Fruit fly (Drosophila melanogaster) whole organism, prepupa: ENCODE measurements around the gene CG43168.
A peak's percentile ranks its signal among the peaks of the same experiment; 100 is the strongest.

Experiments used
- Blimp-1 ChIP-seq: fragments of 200-800 bp; sonication (Bioruptor generic); optimal IDR thresholded peaks from 3 replicates; lab custom pipeline; 2017; ENCODE audit warnings: missing biosample characterization, missing genetic modification characterization, mild to moderate bottlenecking, moderate library complexity, missing genetic modification reagents
- CG10631 ChIP-seq: fragments of 200-800 bp; sonication (Bioruptor generic); optimal IDR thresholded peaks from 2 replicates; lab custom pipeline; 2016; ENCODE audit warnings: missing biosample characterization, missing genetic modification characterization
- CG10669 ChIP-seq: fragments of 200-800 bp; sonication (Bioruptor generic); optimal IDR thresholded peaks from 3 replicates; lab custom pipeline; 2018; ENCODE audit warnings: missing biosample characterization, mild to moderate bottlenecking, missing genetic modification characterization, moderate library complexity
- CG11294 ChIP-seq: fragments of 200-800 bp; sonication (Bioruptor generic); IDR thresholded peaks from 2 replicates; pipeline ENCODE4 v1.3.6; 2022; ENCODE audit warnings: missing biosample characterization, missing genetic modification characterization
- CG15336 ChIP-seq: fragments of 200-800 bp; sonication (Bioruptor generic); IDR thresholded peaks from 2 replicates; pipeline ENCODE4 v1.3.6; 2022; ENCODE audit warnings: missing biosample characterization, missing genetic modification characterization
- CG1621 ChIP-seq: fragments of 200-800 bp; sonication (Bioruptor generic); optimal IDR thresholded peaks from 3 replicates; lab custom pipeline; 2018; ENCODE audit warnings: missing biosample characterization, mild to moderate bottlenecking, missing genetic modification characterization
- CG16779 ChIP-seq: fragments of 200-800 bp; sonication (Bioruptor generic); optimal IDR thresholded peaks from 3 replicates; lab custom pipeline; 2017; ENCODE audit warnings: missing biosample characterization, mild to moderate bottlenecking, missing genetic modification characterization
- CG3032 ChIP-seq: fragments of 200-800 bp; optimal IDR thresholded peaks from 2 replicates; lab custom pipeline; 2019; ENCODE audit warnings: missing biosample characterization, mild to moderate bottlenecking, missing genetic modification characterization, moderate library complexity
- CG31627 ChIP-seq: fragments of 200-800 bp; sonication (Bioruptor generic); optimal IDR thresholded peaks from 3 replicates; lab custom pipeline; 2016; ENCODE audit warnings: missing biosample characterization, missing genetic modification characterization
- CG32006 ChIP-seq: fragments of 200-800 bp; sonication (Bioruptor generic); optimal IDR thresholded peaks from 3 replicates; lab custom pipeline; 2017; ENCODE audit warnings: missing biosample characterization, mild to moderate bottlenecking, missing genetic modification characterization
- CG34406 ChIP-seq: fragments of 200-800 bp; sonication (Bioruptor generic); optimal IDR thresholded peaks from 3 replicates; lab custom pipeline; 2016; ENCODE audit warnings: missing biosample characterization, missing genetic modification characterization
- CG3919 ChIP-seq: fragments of 200-800 bp; sonication (Bioruptor generic); optimal IDR thresholded peaks from 3 replicates; lab custom pipeline; 2016; ENCODE audit warnings: missing biosample characterization, missing genetic modification characterization
- CG4318 ChIP-seq: fragments of 200-800 bp; sonication (Bioruptor generic); optimal IDR thresholded peaks from 3 replicates; lab custom pipeline; 2017; ENCODE audit warnings: missing biosample characterization, mild to moderate bottlenecking, missing genetic modification characterization
- CG6163 ChIP-seq: fragments of 200-800 bp; sonication (Bioruptor generic); IDR thresholded peaks from 3 replicates; pipeline ENCODE4 v1.3.6; 2022; ENCODE audit warnings: missing biosample characterization, missing genetic modification characterization
- CG6276 ChIP-seq: fragments of 200-800 bp; sonication (Bioruptor generic); optimal IDR thresholded peaks from 2 replicates; lab custom pipeline; 2017; ENCODE audit warnings: missing biosample characterization, mild to moderate bottlenecking, missing genetic modification characterization
- CG6792 ChIP-seq: fragments of 200-800 bp; sonication (Bioruptor generic); optimal IDR thresholded peaks from 3 replicates; lab custom pipeline; 2016; ENCODE audit warnings: missing biosample characterization, missing genetic modification characterization
- CG6808 ChIP-seq: fragments of 200-800 bp; sonication (Bioruptor generic); optimal IDR thresholded peaks from 3 replicates; lab custom pipeline; 2017; ENCODE audit warnings: missing biosample characterization, missing genetic modification characterization, mild to moderate bottlenecking, moderate library complexity, missing genetic modification reagents
- CG6854 ChIP-seq: fragments of 200-800 bp; sonication (Bioruptor generic); optimal IDR thresholded peaks from 2 replicates; lab custom pipeline; 2017; ENCODE audit warnings: missing biosample characterization, mild to moderate bottlenecking, missing genetic modification characterization
- CG7368 ChIP-seq: fragments of 200-800 bp; sonication (Bioruptor generic); optimal IDR thresholded peaks from 3 replicates; lab custom pipeline; 2016; ENCODE audit warnings: missing biosample characterization, missing genetic modification characterization
- CG8119 ChIP-seq: fragments of 200-800 bp; sonication (Bioruptor generic); IDR thresholded peaks from 3 replicates; pipeline ENCODE4 v1.3.6; 2022; ENCODE audit warnings: missing biosample characterization, missing genetic modification characterization
- CG8319 ChIP-seq: fragments of 200-800 bp; sonication (Bioruptor generic); optimal IDR thresholded peaks from 3 replicates; lab custom pipeline; 2016; ENCODE audit warnings: missing biosample characterization, missing genetic modification characterization
- CG8632 ChIP-seq: fragments of 200-800 bp; sonication (Bioruptor generic); optimal IDR thresholded peaks from 3 replicates; lab custom pipeline; 2016; ENCODE audit warnings: missing biosample characterization, missing genetic modification characterization
- CG9139 ChIP-seq: fragments of 200-800 bp; sonication (Bioruptor generic); optimal IDR thresholded peaks from 3 replicates; lab custom pipeline; 2017; ENCODE audit warnings: missing biosample characterization, mild to moderate bottlenecking, missing genetic modification characterization
- Eip75B ChIP-seq: fragments of 200-800 bp; sonication (Bioruptor generic); optimal IDR thresholded peaks from 3 replicates; lab custom pipeline; 2016; ENCODE audit warnings: missing biosample characterization, missing genetic modification characterization
- Eip78C ChIP-seq: fragments of 200-800 bp; sonication (Bioruptor generic); peaks from one replicate; lab custom pipeline; 2016; ENCODE audit warnings: missing biosample characterization, missing genetic modification characterization
- Ets21C ChIP-seq: fragments of 200-800 bp; sonication (Bioruptor generic); optimal IDR thresholded peaks from 3 replicates; lab custom pipeline; 2016; ENCODE audit warnings: missing biosample characterization, missing genetic modification characterization
- Ets96B ChIP-seq: fragments of 200-800 bp; optimal IDR thresholded peaks from 2 replicates; lab custom pipeline; 2019; ENCODE audit warnings: missing biosample characterization, mild to moderate bottlenecking, missing genetic modification characterization, moderate library complexity
- Hr39 ChIP-seq: fragments of 200-800 bp; sonication (Bioruptor generic); optimal IDR thresholded peaks from 2 replicates; lab custom pipeline; 2016; ENCODE audit warnings: missing biosample characterization, missing genetic modification characterization
- Hr4 ChIP-seq: fragments of 200-800 bp; sonication (Bioruptor generic); optimal IDR thresholded peaks from 3 replicates; lab custom pipeline; 2016; ENCODE audit warnings: missing biosample characterization, missing genetic modification characterization
- Lpt ChIP-seq: fragments of 200-800 bp; sonication (Bioruptor generic); optimal IDR thresholded peaks from 3 replicates; lab custom pipeline; 2016; ENCODE audit warnings: missing biosample characterization, missing genetic modification characterization
- Met ChIP-seq: fragments of 200-800 bp; sonication (Bioruptor generic); optimal IDR thresholded peaks from 3 replicates; lab custom pipeline; 2016; ENCODE audit warnings: missing biosample characterization, missing genetic modification characterization
- OdsH ChIP-seq: fragments of 200-800 bp; sonication (Bioruptor generic); optimal IDR thresholded peaks from 3 replicates; lab custom pipeline; 2016; ENCODE audit warnings: missing biosample characterization, missing genetic modification characterization
- Sox102F ChIP-seq: fragments of 200-800 bp; sonication (Bioruptor generic); optimal IDR thresholded peaks from 2 replicates; lab custom pipeline; 2016; ENCODE audit warnings: missing biosample characterization, mild to moderate bottlenecking, missing genetic modification characterization
- Sox14 ChIP-seq: fragments of 200-800 bp; sonication (Bioruptor generic); optimal IDR thresholded peaks from 3 replicates; lab custom pipeline; 2016; ENCODE audit warnings: missing biosample characterization, missing genetic modification characterization
- Sox15 ChIP-seq: fragments of 200-800 bp; sonication (Bioruptor generic); optimal IDR thresholded peaks from 3 replicates; lab custom pipeline; 2016; ENCODE audit warnings: missing biosample characterization, missing genetic modification characterization
- achi ChIP-seq: fragments of 200-800 bp; sonication (Bioruptor generic); optimal IDR thresholded peaks from 3 replicates; lab custom pipeline; 2016; ENCODE audit warnings: missing biosample characterization, missing genetic modification characterization
- acj6 ChIP-seq: fragments of 200-800 bp; sonication (Bioruptor generic); optimal IDR thresholded peaks from 3 replicates; lab custom pipeline; 2016; ENCODE audit warnings: missing biosample characterization, missing genetic modification characterization
- cyc ChIP-seq: fragments of 200-800 bp; sonication (Bioruptor generic); optimal IDR thresholded peaks from 3 replicates; lab custom pipeline; 2016; ENCODE audit warnings: missing biosample characterization, missing genetic modification characterization
- dac ChIP-seq: fragments of 200-800 bp; sonication (Bioruptor generic); optimal IDR thresholded peaks from 2 replicates; lab custom pipeline; 2017; ENCODE audit warnings: missing biosample characterization, mild to moderate bottlenecking, missing genetic modification characterization
- dsx ChIP-seq: fragments of 200-800 bp; optimal IDR thresholded peaks from 3 replicates; lab custom pipeline; 2019; ENCODE audit warnings: missing biosample characterization, mild to moderate bottlenecking, missing genetic modification characterization, moderate library complexity; ENCODE audit not compliant: poor library complexity, severe bottlenecking
- eg ChIP-seq: fragments of 200-800 bp; sonication (Bioruptor generic); IDR thresholded peaks from 3 replicates; pipeline ENCODE4 v1.3.6; 2022; ENCODE audit warnings: missing biosample characterization, missing genetic modification characterization
- esn ChIP-seq: fragments of 200-800 bp; sonication (Bioruptor generic); optimal IDR thresholded peaks from 2 replicates; lab custom pipeline; 2016; ENCODE audit warnings: missing biosample characterization, mild to moderate bottlenecking, missing genetic modification characterization, moderate library complexity
- fd59A ChIP-seq: fragments of 200-800 bp; sonication (Bioruptor generic); optimal IDR thresholded peaks from 2 replicates; lab custom pipeline; 2017; ENCODE audit warnings: missing biosample characterization, mild to moderate bottlenecking, missing genetic modification characterization, missing genetic modification reagents
- fd85E ChIP-seq: fragments of 200-800 bp; sonication (Bioruptor generic); optimal IDR thresholded peaks from 3 replicates; lab custom pipeline; 2016; ENCODE audit warnings: missing biosample characterization, missing genetic modification characterization
- fkh ChIP-seq: fragments of 200-800 bp; sonication (Bioruptor generic); optimal IDR thresholded peaks from 3 replicates; lab custom pipeline; 2017; ENCODE audit warnings: missing biosample characterization, mild to moderate bottlenecking, missing genetic modification characterization, moderate library complexity
- net ChIP-seq: fragments of 200-800 bp; sonication (Bioruptor generic); optimal IDR thresholded peaks from 3 replicates; lab custom pipeline; 2016; ENCODE audit warnings: missing biosample characterization, missing genetic modification characterization
- pdm3 ChIP-seq: fragments of 200-800 bp; sonication (Bioruptor generic); optimal IDR thresholded peaks from 3 replicates; lab custom pipeline; 2016; ENCODE audit warnings: missing biosample characterization, missing genetic modification characterization
- salr ChIP-seq, 2 experiments: fragments of 200-800 bp; sonication (Bioruptor generic); optimal IDR thresholded peaks; 3 replicates each; lab custom pipeline; 2016 to 2018; ENCODE audit warnings: missing biosample characterization in 2 of 2, missing genetic modification characterization in 2 of 2, mild to moderate bottlenecking in 1 of 2
- spab ChIP-seq: fragments of 200-800 bp; sonication (Bioruptor generic); optimal IDR thresholded peaks from 2 replicates; lab custom pipeline; 2017; ENCODE audit warnings: missing biosample characterization, mild to moderate bottlenecking, missing genetic modification characterization, missing genetic modification reagents
- ss ChIP-seq, 2 experiments: fragments of 200-800 bp; sonication (Bioruptor generic); optimal IDR thresholded peaks; 2 replicates in 1 of 2; 3 replicates in 1 of 2; lab custom pipeline; 2017 to 2018; ENCODE audit warnings: mild to moderate bottlenecking in 2 of 2, missing biosample characterization in 2 of 2, missing genetic modification characterization in 2 of 2, moderate library complexity in 1 of 2
- svp ChIP-seq: fragments of 200-800 bp; sonication (Bioruptor generic); peaks from one replicate; lab custom pipeline; 2016; ENCODE audit warnings: missing biosample characterization, missing genetic modification characterization
- topi ChIP-seq: fragments of 200-800 bp; sonication (Bioruptor generic); optimal IDR thresholded peaks from 3 replicates; lab custom pipeline; 2016; ENCODE audit warnings: missing biosample characterization, missing genetic modification characterization
- vri ChIP-seq: fragments of 200-800 bp; sonication (Bioruptor generic); optimal IDR thresholded peaks from 3 replicates; lab custom pipeline; 2016; ENCODE audit warnings: missing biosample characterization, mild to moderate bottlenecking, missing genetic modification characterization

The CG43168 gene

DNA sequence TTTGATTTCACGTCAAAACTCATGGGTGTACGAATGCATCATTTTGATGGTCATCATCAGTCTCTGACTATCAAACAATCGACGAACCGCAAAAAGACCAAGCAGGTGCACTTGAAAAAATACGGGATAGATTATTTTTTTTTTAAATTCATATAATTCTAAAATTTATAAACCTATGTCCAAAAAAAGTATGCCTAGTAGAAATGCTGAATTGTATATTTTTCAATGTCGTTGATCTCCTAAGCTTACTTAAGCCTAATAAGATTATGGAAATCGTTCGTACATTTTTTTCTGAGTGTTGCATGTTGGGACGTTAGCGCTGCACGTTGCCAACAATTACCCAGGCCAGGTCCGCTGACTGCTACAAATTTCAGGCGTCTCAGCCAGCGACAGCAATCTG lies 33.0 kb downstream of the CG43168 start:
- TF ChIP-seq CG6792 (no peak), CG3032 (tag; lab: Kevin White, UChicago) (peak; percentile 17), salr (GFP tag; optimal IDR thresholded peaks at IDR 0.05; lab: Kevin White, UChicago) (peak in 1 of 2 experiments; percentile 72), CG34406 (no peak), fd85E (GFP tag; lab: Kevin White, UChicago) (no peak), Eip75B (GFP tag; lab: Kevin White, UChicago) (peak; percentile 35), Blimp-1 (GFP tag; lab: Kevin White, UChicago) (no peak), CG11294 (GFP tag; lab: Robert Waterston, UW) (peak; percentile 50; the same call in 1 of the 2 replicates), Hr39 (no peak), Ets96B (tag; lab: Kevin White, UChicago) (peak; percentile 32), Met (GFP tag; lab: Kevin White, UChicago) (no peak), CG15336 (peak; percentile 86), CG16779 (tag; lab: Kevin White, UChicago) (peak; percentile 14), CG9139 (no peak), CG8319 (GFP tag; lab: Kevin White, UChicago) (no peak), CG6276 (GFP tag; lab: Kevin White, UChicago) (peak; percentile 80), CG10669 (GFP tag; lab: Kevin White, UChicago) (no peak), eg (GFP tag; lab: Robert Waterston, UW) (peak; percentile 84), dsx (no peak), Sox102F (no peak), fkh (GFP tag; lab: Kevin White, UChicago) (no peak), CG7368 (GFP tag; lab: Kevin White, UChicago) (peak; percentile 13), esn (GFP tag; lab: Kevin White, UChicago) (peak; percentile 5), CG10631 (GFP tag; lab: Kevin White, UChicago) (peak; percentile 43), CG4318 (GFP tag; lab: Kevin White, UChicago) (peak; percentile 65), dac (GFP tag; lab: Kevin White, UChicago) (peak; percentile 2), CG8119 (GFP tag; lab: Robert Waterston, UW) (peak; percentile 76), CG6808 (no peak), CG8632 (GFP tag; lab: Kevin White, UChicago) (no peak), topi (GFP tag; lab: Kevin White, UChicago) (peak; percentile 23), acj6 (peak; percentile 40), Sox14 (GFP tag; lab: Kevin White, UChicago) (no peak), spab (peak; percentile 2), net (GFP tag; lab: Kevin White, UChicago) (peak; percentile 23), cyc (GFP tag; lab: Kevin White, UChicago) (peak; percentile 15), CG32006 (GFP tag; lab: Kevin White, UChicago) (peak; percentile 84), CG6854 (GFP tag; lab: Kevin White, UChicago) (no peak), CG31627 (no peak), Lpt (GFP tag; lab: Kevin White, UChicago) (peak; percentile 65), ss (GFP tag; optimal IDR thresholded peaks at IDR 0.05; lab: Kevin White, UChicago) (no peak), CG3919 (GFP tag; lab: Kevin White, UChicago) (peak; percentile 70), fd59A (GFP tag; lab: Kevin White, UChicago) (no peak), Eip78C (GFP tag; lab: Kevin White, UChicago) (peak; percentile 89), vri (GFP tag; lab: Kevin White, UChicago) (no peak), achi (GFP tag; lab: Kevin White, UChicago) (peak; percentile 46), Ets21C (GFP tag; lab: Kevin White, UChicago) (no peak), svp (GFP tag; lab: Kevin White, UChicago) (peak; percentile 2), Hr4 (GFP tag; lab: Kevin White, UChicago) (peak; percentile 77), Sox15 (no peak), CG6163 (peak; percentile 77), CG1621 (tag; lab: Kevin White, UChicago) (no peak), OdsH (GFP tag; lab: Kevin White, UChicago) (peak; percentile 51), pdm3 (GFP tag; lab: Kevin White, UChicago) (peak; percentile 50)
